Worm (Caenorhabditis elegans): Measurements from ENCODE around the gene F56D5.2.

Gene F56D5.2

ce11 chrIV:9422408-9422807 lies 24.0 kb upstream of the F56D5.2 start, which contains the start of gene F56D5.9:
Gene F56D5.9 (minus strand): TSS chrIV:9422508.
- TF ChIP-seq mml-1 (tag; optimal IDR thresholded peaks at IDR 0.05), result no peak
- TF ChIP-seq ZK546.5 (tag; optimal IDR thresholded peaks at IDR 0.05), result no peak
- no peak for TF ChIP-seq nhr-67 (tag; optimal IDR thresholded peaks at IDR 0.05)
- no peak for TF ChIP-seq elt-3 (tag; optimal IDR thresholded peaks at IDR 0.05)
- no peak for TF ChIP-seq nhr-12 (tag; optimal IDR thresholded peaks at IDR 0.05)
- TF ChIP-seq eor-1 (tag; optimal IDR thresholded peaks at IDR 0.05), result no peak

- TF ChIP-seq nhr-43 (tag; optimal IDR thresholded peaks at IDR 0.05; ENCODE audit: poor library complexity, severe bottlenecking) (no peak), snpc-4 (tag; optimal IDR thresholded peaks at IDR 0.05) (no peak), ceh-28 (tag; optimal IDR thresholded peaks at IDR 0.05) (no peak), unc-39 (tag; optimal IDR thresholded peaks at IDR 0.05) (no peak), elt-2 (tag; optimal IDR thresholded peaks at IDR 0.05) (no peak), zag-1 (tag; optimal IDR thresholded peaks at IDR 0.05) (no peak), nhr-28 (tag; optimal IDR thresholded peaks at IDR 0.05) (no peak), hmg-11 (tag; optimal IDR thresholded peaks at IDR 0.05) (no peak), daf-12 (tag; optimal IDR thresholded peaks at IDR 0.05) (no peak), jun-1 (tag; optimal IDR thresholded peaks at IDR 0.05) (no peak), nhr-76 (tag; optimal IDR thresholded peaks at IDR 0.05) (no peak), ztf-4 (tag; optimal IDR thresholded peaks at IDR 0.05) (no peak), egl-27 (tag; optimal IDR thresholded peaks at IDR 0.05) (no peak), nhr-237 (tag; optimal IDR thresholded peaks at IDR 0.05) (no peak), elt-1 (tag; optimal IDR thresholded peaks at IDR 0.05) (no peak), lsy-12 (tag; optimal IDR thresholded peaks at IDR 0.05) (no peak), fkh-10 (GFP tag; optimal IDR thresholded peaks at IDR 0.05) (no peak), mdl-1 (tag; optimal IDR thresholded peaks at IDR 0.05) (no peak), egl-5 (tag; optimal IDR thresholded peaks at IDR 0.05) (no peak), fos-1 (tag; optimal IDR thresholded peaks at IDR 0.05) (no peak)
Measured at ce11 chrIV:9408004-9408403, 9.6 kb upstream of the F56D5.2 start, which contains the start of gene F56D5.5. Gene F56D5.5 (minus strand): TSS chrIV:9408104.

- no peak for TF ChIP-seq nhr-23 (tag; optimal IDR thresholded peaks at IDR 0.05)
- peak; percentile 16 for TF ChIP-seq lin-15B (tag; optimal IDR thresholded peaks at IDR 0.05)
- TF ChIP-seq elt-3 (tag; optimal IDR thresholded peaks at IDR 0.05), result no peak
- TF ChIP-seq ceh-28 (tag; optimal IDR thresholded peaks at IDR 0.05), result peak; percentile 67
- TF ChIP-seq nhr-43 (tag; optimal IDR thresholded peaks at IDR 0.05; ENCODE audit: poor library complexity, severe bottlenecking), result no peak
- TF ChIP-seq aly-2 (tag; optimal IDR thresholded peaks at IDR 0.05), result no peak
- no peak for TF ChIP-seq ceh-9 (tag; optimal IDR thresholded peaks at IDR 0.05)
- TF ChIP-seq fkh-2 (tag; optimal IDR thresholded peaks at IDR 0.05), result no peak
- no peak for TF ChIP-seq fos-1 (tag; optimal IDR thresholded peaks at IDR 0.05)
- TF ChIP-seq nhr-28 (tag; optimal IDR thresholded peaks at IDR 0.05), result no peak
- no peak for TF ChIP-seq elt-1 (tag; optimal IDR thresholded peaks at IDR 0.05)
- TF ChIP-seq snpc-4 (tag; optimal IDR thresholded peaks at IDR 0.05), result no peak
- no peak for TF ChIP-seq nfya-1 (tag; optimal IDR thresholded peaks at IDR 0.05; ENCODE audit: insufficient read depth)
- TF ChIP-seq elt-2 (tag; optimal IDR thresholded peaks at IDR 0.05), result no peak
- no peak for TF ChIP-seq mml-1 (tag; optimal IDR thresholded peaks at IDR 0.05)
- TF ChIP-seq ztf-11 (tag; optimal IDR thresholded peaks at IDR 0.05), result no peak
- no peak for TF ChIP-seq pqm-1 (tag; optimal IDR thresholded peaks at IDR 0.05)
Measured at ce11 chrIV:9403761-9404420, 5.5 kb upstream of the F56D5.2 start.

ce11 chrIV:9401715-9402114 lies 3.3 kb upstream of the F56D5.2 start, which contains the start of gene F56D5.6:
Gene F56D5.6 (plus strand): TSS chrIV:9401922.
- TF ChIP-seq pqm-1 (tag; optimal IDR thresholded peaks at IDR 0.05) (peak; percentile 75), elt-2 (tag; optimal IDR thresholded peaks at IDR 0.05) (peak; percentile 81), mml-1 (tag; optimal IDR thresholded peaks at IDR 0.05) (no peak), daf-12 (tag; optimal IDR thresholded peaks at IDR 0.05) (no peak), pha-4 (tag; optimal IDR thresholded peaks at IDR 0.05) (peak; percentile 69)

All from whole organism, L3 larva.